Worm (Caenorhabditis elegans) whole organism, young adult: ENCODE results near the gene Y53G8AR.1.

Experiments used
- B0019.2 ChIP-seq: fragments of 200-800 bp; sonication (Bioruptor generic); conservative IDR thresholded peaks from 2 replicates; pipeline ENCODE4 v1.3.6; 2022; ENCODE audit warnings: missing genetic modification reagents, missing genetic modification characterization, missing compliant biosample characterization
- B0035.1 ChIP-seq: sonication (generic microtip); optimal IDR thresholded peaks from 2 replicates; lab custom pipeline; 2016; ENCODE audit warnings: missing genetic modification characterization, mild to moderate bottlenecking, missing compliant biosample characterization, missing genotype, missing genetic modification reagents
- C17E4.6 ChIP-seq: fragments of 200-800 bp; sonication (Bioruptor generic); IDR thresholded peaks from 2 replicates; pipeline ENCODE4 v1.3.6; 2022; ENCODE audit warnings: missing genetic modification reagents, missing genetic modification characterization, missing compliant biosample characterization
- D2030.7 ChIP-seq: fragments of 200-800 bp; sonication (Bioruptor generic); IDR thresholded peaks from 2 replicates; pipeline ENCODE4 v1.3.6; 2022; ENCODE audit warnings: missing genetic modification reagents, missing genetic modification characterization, missing compliant biosample characterization
- F22D6.2 ChIP-seq: sonication (generic microtip); optimal IDR thresholded peaks from 2 replicates; lab custom pipeline; 2016; ENCODE audit warnings: mild to moderate bottlenecking, missing genetic modification characterization, missing compliant biosample characterization
- K12H6.12 ChIP-seq: fragments of 200-800 bp; sonication (Bioruptor generic); optimal IDR thresholded peaks from 2 replicates; lab custom pipeline; 2018; ENCODE audit warnings: mild to moderate bottlenecking, missing genetic modification characterization, missing compliant biosample characterization
- T26A5.8 ChIP-seq: sonication (generic microtip); optimal IDR thresholded peaks from 2 replicates; lab custom pipeline; 2016; ENCODE audit warnings: missing genetic modification characterization, missing compliant biosample characterization
- ama-1 ChIP-seq, 3 experiments: fragments of 150-350 bp in 1 of 3; sonication (generic microtip) in 2 of 3; optimal IDR thresholded peaks; 2 replicates each; lab custom pipeline; 2014 to 2018; ENCODE audit warnings: missing biosample characterization in 2 of 3, missing genetic modification characterization in 2 of 3, missing genetic modification reagents in 2 of 3
- attf-3 ChIP-seq: fragments of 200-800 bp; sonication (Bioruptor generic); conservative IDR thresholded peaks from 2 replicates; pipeline ENCODE4 v1.3.6; 2022; ENCODE audit warnings: missing genetic modification reagents, missing genetic modification characterization, missing compliant biosample characterization
- ceh-100 ChIP-seq: fragments of 200-800 bp; sonication (Bioruptor generic); IDR thresholded peaks from 2 replicates; pipeline ENCODE4 v1.3.6; 2022; ENCODE audit warnings: missing genetic modification reagents, missing genetic modification characterization, missing compliant biosample characterization
- ceh-40 ChIP-seq: fragments of 200-800 bp; sonication (Bioruptor generic); IDR thresholded peaks from 2 replicates; pipeline ENCODE4 v1.3.6; 2022; ENCODE audit warnings: missing genetic modification characterization, missing compliant biosample characterization
- die-1 ChIP-seq: sonication (generic microtip); optimal IDR thresholded peaks from 2 replicates; lab custom pipeline; 2016; ENCODE audit warnings: missing genotype, mild to moderate bottlenecking, missing genetic modification characterization, missing compliant biosample characterization
- dox-1 ChIP-seq: fragments of 200-800 bp; sonication (Bioruptor generic); IDR thresholded peaks from 2 replicates; pipeline ENCODE4 v1.3.6; 2022; ENCODE audit warnings: missing genetic modification reagents, missing genetic modification characterization, missing compliant biosample characterization
- dpl-1 ChIP-seq: fragments of 150-350 bp; optimal IDR thresholded peaks from 2 replicates; lab custom pipeline; 2014; ENCODE audit warnings: missing biosample characterization, missing genetic modification reagents, missing genetic modification characterization
- efl-1 ChIP-seq: fragments of 150-350 bp; optimal IDR thresholded peaks from 2 replicates; lab custom pipeline; 2014; ENCODE audit warnings: missing biosample characterization, missing genetic modification reagents, missing genetic modification characterization
- egl-44 ChIP-seq: fragments of 200-800 bp; sonication (Bioruptor generic); IDR thresholded peaks from 2 replicates; pipeline ENCODE4 v1.3.6; 2022; ENCODE audit warnings: missing genetic modification reagents, missing genetic modification characterization, missing compliant biosample characterization
- ets-4 ChIP-seq: fragments of 200-800 bp; sonication (Bioruptor generic); optimal IDR thresholded peaks from 2 replicates; lab custom pipeline; 2018; ENCODE audit warnings: mild to moderate bottlenecking, missing genetic modification characterization, missing compliant biosample characterization
- gei-17 ChIP-seq: fragments of 200-800 bp; sonication (Bioruptor generic); optimal IDR thresholded peaks from 2 replicates; lab custom pipeline; 2018; ENCODE audit warnings: mild to moderate bottlenecking, missing genetic modification characterization, missing compliant biosample characterization
- hlh-12 ChIP-seq: sonication (generic microtip); optimal IDR thresholded peaks from 2 replicates; lab custom pipeline; 2016; ENCODE audit warnings: missing genetic modification characterization, missing compliant biosample characterization
- hmg-1.2 ChIP-seq: fragments of 200-800 bp; sonication (Bioruptor generic); IDR thresholded peaks from 2 replicates; pipeline ENCODE4 v1.3.6; 2022; ENCODE audit warnings: missing genetic modification reagents, missing genetic modification characterization, missing compliant biosample characterization
- hmg-20 ChIP-seq: fragments of 200-800 bp; sonication (Bioruptor generic); IDR thresholded peaks from 2 replicates; pipeline ENCODE4 v1.3.6; 2022; ENCODE audit warnings: missing genetic modification reagents, missing genetic modification characterization, missing compliant biosample characterization
- hsf-1 ChIP-seq: fragments of 200-800 bp; sonication (Bioruptor generic); IDR thresholded peaks from 2 replicates; pipeline ENCODE4 v1.3.6; 2022; ENCODE audit warnings: missing genetic modification reagents, missing genetic modification characterization, missing compliant biosample characterization
- lsy-27 ChIP-seq: sonication (generic microtip); optimal IDR thresholded peaks from 2 replicates; lab custom pipeline; 2017; ENCODE audit warnings: missing genetic modification characterization, mild to moderate bottlenecking, missing compliant biosample characterization, antibody characterized with exemption, missing genotype, borderline replicate concordance; ENCODE audit not compliant: insufficient read depth
- madf-10 ChIP-seq: sonication (generic microtip); optimal IDR thresholded peaks from 2 replicates; lab custom pipeline; 2016; ENCODE audit warnings: mild to moderate bottlenecking, missing genetic modification characterization, missing compliant biosample characterization
- nfya-1 ChIP-seq: sonication (generic microtip); optimal IDR thresholded peaks from 2 replicates; lab custom pipeline; 2017; ENCODE audit warnings: antibody characterized with exemption, missing compliant biosample characterization, missing genetic modification characterization, borderline replicate concordance; ENCODE audit not compliant: insufficient read depth
- nhr-120 ChIP-seq: fragments of 200-800 bp; sonication (Bioruptor generic); IDR thresholded peaks from 2 replicates; pipeline ENCODE4 v1.3.6; 2022; ENCODE audit warnings: missing genetic modification characterization, missing compliant biosample characterization
- nhr-90 ChIP-seq: sonication (generic microtip); optimal IDR thresholded peaks from 2 replicates; lab custom pipeline; 2016; ENCODE audit warnings: missing genotype, mild to moderate bottlenecking, missing genetic modification characterization, missing compliant biosample characterization
- rcor-1 ChIP-seq: fragments of 200-800 bp; sonication (Bioruptor generic); IDR thresholded peaks from 2 replicates; pipeline ENCODE4 v1.3.6; 2022; ENCODE audit warnings: missing genetic modification reagents, missing genetic modification characterization, missing compliant biosample characterization
- somi-1 ChIP-seq: fragments of 200-800 bp; sonication (Bioruptor generic); optimal IDR thresholded peaks from 2 replicates; lab custom pipeline; 2018; ENCODE audit warnings: mild to moderate bottlenecking, missing genetic modification characterization, missing compliant biosample characterization
- xnd-1 ChIP-seq: sonication (generic microtip); optimal IDR thresholded peaks from 2 replicates; lab custom pipeline; 2016; ENCODE audit warnings: missing genotype, missing genetic modification reagents, missing genetic modification characterization, missing compliant biosample characterization
- zfh-2 ChIP-seq: fragments of 200-800 bp; sonication (Bioruptor generic); conservative IDR thresholded peaks from 2 replicates; pipeline ENCODE4 v1.3.6; 2022; ENCODE audit warnings: missing genetic modification reagents, missing genetic modification characterization, missing compliant biosample characterization
- zim-3 ChIP-seq: sonication (generic microtip); optimal IDR thresholded peaks from 2 replicates; lab custom pipeline; 2017; ENCODE audit warnings: mild to moderate bottlenecking, missing genetic modification characterization, moderate library complexity, missing compliant biosample characterization
- ztf-28 ChIP-seq: fragments of 200-800 bp; sonication (Bioruptor generic); IDR thresholded peaks from 2 replicates; pipeline ENCODE4 v1.3.6; 2022; ENCODE audit warnings: missing genetic modification reagents, missing genetic modification characterization, missing compliant biosample characterization
- ztf-3 ChIP-seq: fragments of 200-800 bp; sonication (Bioruptor generic); optimal IDR thresholded peaks from 2 replicates; lab custom pipeline; 2018; ENCODE audit warnings: mild to moderate bottlenecking, missing genetic modification characterization, missing compliant biosample characterization

Y53G8AR.1 gene

DNA sequence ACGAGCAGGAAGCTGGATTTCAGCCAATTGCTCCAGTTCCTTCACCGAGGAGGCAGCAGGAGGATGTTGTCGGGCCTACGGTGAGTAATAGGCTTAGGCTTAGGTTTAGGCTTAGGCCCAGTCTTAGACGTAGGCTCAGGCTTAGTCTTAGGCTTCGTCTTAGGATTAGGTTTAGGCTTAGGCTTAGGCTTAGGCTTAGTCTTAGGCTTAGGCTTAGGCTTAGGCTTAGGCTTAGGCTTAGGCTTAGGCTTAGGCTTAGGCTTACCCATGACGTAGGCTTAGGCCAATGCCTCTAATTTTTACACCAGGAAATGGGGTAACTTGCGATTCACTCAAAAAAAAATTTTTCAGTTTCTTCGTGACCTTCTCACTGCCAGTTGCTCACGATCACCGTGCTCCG, 13.8 kb downstream of the Y53G8AR.1 start:
- TF ChIP-seq ets-4 (GFP tag; lab: Kevin White, UChicago): no peak
- peak; percentile 41; the same call in 1 of the 2 replicates for TF ChIP-seq rcor-1 (GFP tag; lab: Robert Waterston, UW)
- no peak for TF ChIP-seq K12H6.12 (tag; lab: Kevin White, UChicago)
- no peak for TF ChIP-seq C17E4.6 (GFP tag; lab: Robert Waterston, UW)
- TF ChIP-seq attf-3 (GFP tag; lab: Robert Waterston, UW): no peak
- no peak for TF ChIP-seq efl-1 (GFP tag; lab: Kevin White, UChicago)
- TF ChIP-seq xnd-1 (tag; lab: Kevin White, UChicago): no peak

DNA sequence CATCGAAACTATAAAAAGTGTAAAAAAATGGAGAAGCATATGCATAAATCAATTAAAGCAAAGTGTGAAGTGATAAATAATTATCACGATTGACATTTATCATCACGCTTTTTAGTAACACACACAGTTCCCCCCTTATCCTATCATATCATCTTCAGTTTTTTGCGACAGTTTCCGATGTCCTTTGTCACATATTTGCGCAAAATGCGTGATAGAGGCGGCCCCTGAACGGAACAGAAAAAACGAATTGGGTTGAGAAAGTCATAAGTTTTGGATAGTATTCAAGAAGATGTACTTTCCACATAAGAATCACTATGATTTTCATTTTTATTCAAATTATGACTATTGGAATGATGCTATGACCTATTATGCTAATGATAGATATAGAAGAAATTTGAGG, 16.2 kb downstream of the Y53G8AR.1 start:
- TF ChIP-seq hmg-20 (GFP tag; lab: Robert Waterston, UW): no peak
- no peak for TF ChIP-seq B0035.1 (tag; lab: Kevin White, UChicago)
- TF ChIP-seq ztf-3 (GFP tag; lab: Kevin White, UChicago): no peak
- TF ChIP-seq dpl-1 (GFP tag; lab: Kevin White, UChicago): no peak
- TF ChIP-seq somi-1 (GFP tag; lab: Kevin White, UChicago): no peak
- TF ChIP-seq ztf-28 (GFP tag; lab: Robert Waterston, UW): no peak
- TF ChIP-seq, all 124 proteins: peak for 0

DNA sequence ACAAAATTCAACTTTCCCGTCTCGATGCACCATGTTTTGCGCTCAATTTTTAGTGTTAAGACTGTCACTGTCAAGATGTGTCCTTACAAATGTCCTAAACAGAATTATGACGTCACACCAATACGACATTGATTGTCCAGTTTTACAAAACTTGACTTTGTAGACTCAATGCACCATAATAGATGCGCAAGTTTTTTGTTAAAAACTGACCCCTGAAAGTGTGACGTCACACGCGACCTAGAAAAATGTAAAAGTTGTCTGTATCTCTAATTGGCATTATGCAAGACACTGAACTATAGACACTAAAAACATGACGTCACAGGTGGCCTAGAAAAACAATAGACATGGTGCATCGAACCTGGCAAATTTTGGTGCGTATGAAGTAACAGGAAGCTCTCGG, 18.3 kb downstream of the Y53G8AR.1 start:
- TF ChIP-seq B0019.2 (GFP tag; lab: Robert Waterston, UW) (no peak), egl-44 (GFP tag; lab: Robert Waterston, UW) (no peak), T26A5.8 (no peak), ztf-28 (GFP tag; lab: Robert Waterston, UW) (no peak), ama-1 (optimal IDR thresholded peaks at IDR 0.05; lab: Kevin White, UChicago) (no peak), ama-1 (GFP tag; optimal IDR thresholded peaks at IDR 0.05; lab: Kevin White, UChicago) (no peak), gei-17 (GFP tag; lab: Kevin White, UChicago) (no peak), ceh-40 (GFP tag; lab: Robert Waterston, UW) (no peak), attf-3 (GFP tag; lab: Robert Waterston, UW) (no peak), die-1 (tag; lab: Kevin White, UChicago) (no peak), nhr-90 (no peak), lsy-27 (tag; lab: Kevin White, UChicago) (no peak), dox-1 (no peak), hlh-12 (no peak), zim-3 (tag; lab: Kevin White, UChicago) (no peak), D2030.7 (GFP tag; lab: Robert Waterston, UW) (no peak), hmg-1.2 (GFP tag; lab: Robert Waterston, UW) (no peak), hsf-1 (GFP tag; lab: Robert Waterston, UW) (no peak), rcor-1 (GFP tag; lab: Robert Waterston, UW) (no peak), nhr-120 (no peak), madf-10 (tag; lab: Kevin White, UChicago) (no peak)

DNA sequence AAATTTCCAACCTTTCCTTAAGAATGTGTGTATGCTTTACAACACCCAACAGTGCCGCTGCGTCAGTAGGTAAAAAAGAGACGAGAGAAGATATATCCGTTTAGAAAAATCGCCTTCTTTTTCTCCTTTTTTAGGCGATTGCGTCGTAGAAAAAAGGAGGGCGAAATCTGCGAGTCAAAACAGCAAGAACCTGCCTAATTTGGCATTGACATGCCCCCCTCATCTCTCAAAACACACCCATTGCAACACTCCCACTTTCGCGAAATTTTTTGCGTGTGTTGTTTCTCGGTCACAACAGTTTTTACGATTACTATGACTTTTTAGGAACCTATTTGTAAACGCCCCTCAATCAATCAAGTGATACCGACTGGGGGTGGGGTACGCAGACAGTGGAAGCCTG, 18.8 kb downstream of the Y53G8AR.1 start:
- TF ChIP-seq ceh-100 (GFP tag; lab: Robert Waterston, UW) (no peak), zfh-2 (no peak), F22D6.2 (tag; lab: Kevin White, UChicago) (no peak), nfya-1 (tag; lab: Kevin White, UChicago) (no peak)
- TF ChIP-seq, all 124 proteins: peak for 0
